Fruit fly (Drosophila melanogaster): Measurements from ENCODE around the gene dally.

dm6 chr3L:8939654-8940053, 112.3 kb downstream of the dally start:
- TF ChIP-seq psq (optimal IDR thresholded peaks at IDR 0.05) = no peak
- TF ChIP-seq EcR (GFP tag; optimal IDR thresholded peaks at IDR 0.05) = no peak
- no peak for TF ChIP-seq usp (GFP tag; optimal IDR thresholded peaks at IDR 0.05)
- TF ChIP-seq pan (optimal IDR thresholded peaks at IDR 0.05) = no peak
